Worm (Caenorhabditis elegans) whole organism, late embryonic: Measurements from ENCODE around the gene hot-8.

ENCODE experiments used
- C38D4.7 ChIP-seq: fragments of 200-800 bp; sonication (Bioruptor generic); optimal IDR thresholded peaks from 2 replicates; lab custom pipeline; 2018; ENCODE audit warnings: mild to moderate bottlenecking, missing genetic modification characterization, moderate library complexity, missing compliant biosample characterization
- K02D7.2 ChIP-seq: sonication (generic microtip); optimal IDR thresholded peaks from 2 replicates; lab custom pipeline; 2017; ENCODE audit warnings: mild to moderate bottlenecking, missing genetic modification characterization, missing compliant biosample characterization
- K09A11.1 ChIP-seq: sonication (generic microtip); optimal IDR thresholded peaks from 2 replicates; lab custom pipeline; 2017; ENCODE audit warnings: antibody characterized with exemption, mild to moderate bottlenecking, missing genetic modification characterization, missing compliant biosample characterization; ENCODE audit not compliant: insufficient read depth
- T23F11.4 ChIP-seq: fragments of 200-800 bp; sonication (Bioruptor generic); optimal IDR thresholded peaks from 2 replicates; lab custom pipeline; 2018; ENCODE audit warnings: mild to moderate bottlenecking, missing genetic modification characterization, missing compliant biosample characterization
- Y22D7AL.16 ChIP-seq: sonication (generic microtip); optimal IDR thresholded peaks from 2 replicates; lab custom pipeline; 2016; ENCODE audit warnings: missing genetic modification characterization, missing compliant biosample characterization
- ahr-1 ChIP-seq: sonication (generic microtip); optimal IDR thresholded peaks from 2 replicates; lab custom pipeline; 2016; ENCODE audit warnings: missing genetic modification characterization, missing compliant biosample characterization
- ama-1 ChIP-seq: fragments of 150-350 bp; optimal IDR thresholded peaks from 2 replicates; lab custom pipeline; 2014
- ceh-2 ChIP-seq: sonication (generic microtip); optimal IDR thresholded peaks from 2 replicates; lab custom pipeline; 2016; ENCODE audit warnings: missing genotype, missing genetic modification characterization, missing compliant biosample characterization
- ceh-22 ChIP-seq: sonication (generic microtip); optimal IDR thresholded peaks from 2 replicates; lab custom pipeline; 2017; ENCODE audit warnings: missing biosample characterization, missing genetic modification characterization
- ceh-30 ChIP-seq: fragments of 150-350 bp; optimal IDR thresholded peaks from 2 replicates; lab custom pipeline; 2014; ENCODE audit warnings: missing biosample characterization, missing genetic modification characterization
- ceh-31 ChIP-seq: sonication (generic microtip); optimal IDR thresholded peaks from 2 replicates; lab custom pipeline; 2016; ENCODE audit warnings: missing genetic modification characterization, missing compliant biosample characterization
- ceh-45 ChIP-seq: fragments of 200-800 bp; sonication (Bioruptor generic); IDR thresholded peaks from 2 replicates; pipeline ENCODE4 v1.3.6; 2022; ENCODE audit warnings: missing genetic modification reagents, missing genetic modification characterization, missing compliant biosample characterization
- ceh-6 ChIP-seq: fragments of 200-800 bp; sonication (Bioruptor generic); optimal IDR thresholded peaks from 2 replicates; lab custom pipeline; 2018; ENCODE audit warnings: mild to moderate bottlenecking, missing genetic modification characterization, missing compliant biosample characterization
- che-1 ChIP-seq: sonication (generic microtip); optimal IDR thresholded peaks from 2 replicates; lab custom pipeline; 2016; ENCODE audit warnings: mild to moderate bottlenecking, missing genetic modification characterization, missing compliant biosample characterization
- dmd-4 ChIP-seq: sonication (generic microtip); optimal IDR thresholded peaks from 2 replicates; lab custom pipeline; 2016; ENCODE audit warnings: borderline replicate concordance, missing genetic modification characterization, missing compliant biosample characterization
- dve-1 ChIP-seq: sonication (generic microtip); optimal IDR thresholded peaks from 2 replicates; lab custom pipeline; 2017; ENCODE audit warnings: antibody characterized with exemption, mild to moderate bottlenecking, missing genetic modification characterization, missing compliant biosample characterization
- elt-2 ChIP-seq: sonication (generic microtip); optimal IDR thresholded peaks from 2 replicates; lab custom pipeline; 2016; ENCODE audit warnings: missing genetic modification reagents, missing genetic modification characterization, missing compliant biosample characterization
- fax-1 ChIP-seq: sonication (generic microtip); optimal IDR thresholded peaks from 2 replicates; lab custom pipeline; 2016; ENCODE audit warnings: missing genotype, missing genetic modification characterization, missing compliant biosample characterization
- fkh-10 ChIP-seq: fragments of 150-350 bp; optimal IDR thresholded peaks from 2 replicates; lab custom pipeline; 2014; ENCODE audit warnings: missing biosample characterization, missing genetic modification reagents, missing genetic modification characterization
- fkh-6 ChIP-seq: sonication (generic microtip); optimal IDR thresholded peaks from 2 replicates; lab custom pipeline; 2016; ENCODE audit warnings: missing genetic modification characterization, missing compliant biosample characterization
- gmeb-2 ChIP-seq: sonication (generic microtip); optimal IDR thresholded peaks from 2 replicates; lab custom pipeline; 2016; ENCODE audit warnings: missing genetic modification characterization, inconsistent platforms, missing compliant biosample characterization
- hlh-15 ChIP-seq: sonication (generic microtip); optimal IDR thresholded peaks from 2 replicates; lab custom pipeline; 2016; ENCODE audit warnings: missing genetic modification characterization, missing compliant biosample characterization
- hlh-6 ChIP-seq: sonication (generic microtip); optimal IDR thresholded peaks from 2 replicates; lab custom pipeline; 2016; ENCODE audit warnings: missing genotype, missing genetic modification characterization, missing compliant biosample characterization
- hlh-8 ChIP-seq: sonication (generic microtip); optimal IDR thresholded peaks from 2 replicates; lab custom pipeline; 2016; ENCODE audit warnings: missing genotype, missing genetic modification characterization, missing compliant biosample characterization
- lim-6 ChIP-seq: sonication (generic microtip); optimal IDR thresholded peaks from 2 replicates; lab custom pipeline; 2016; ENCODE audit warnings: missing genetic modification characterization, missing compliant biosample characterization
- lin-11 ChIP-seq: fragments of 200-800 bp; sonication (Bioruptor generic); optimal IDR thresholded peaks from 2 replicates; lab custom pipeline; 2018; ENCODE audit warnings: mild to moderate bottlenecking, missing genetic modification characterization, missing compliant biosample characterization
- madf-2 ChIP-seq: sonication (generic microtip); optimal IDR thresholded peaks from 2 replicates; lab custom pipeline; 2017; ENCODE audit warnings: missing genetic modification characterization, missing compliant biosample characterization
- mec-3 ChIP-seq: sonication (generic microtip); optimal IDR thresholded peaks from 2 replicates; lab custom pipeline; 2016; ENCODE audit warnings: borderline replicate concordance, missing genetic modification characterization, missing compliant biosample characterization
- nfya-1 ChIP-seq: sonication (generic microtip); optimal IDR thresholded peaks from 2 replicates; lab custom pipeline; 2017; ENCODE audit warnings: missing genetic modification characterization, mild to moderate bottlenecking, missing compliant biosample characterization, antibody characterized with exemption, moderate library complexity
- nhr-11 ChIP-seq: fragments of 150-350 bp; optimal IDR thresholded peaks from 2 replicates; lab custom pipeline; 2014; ENCODE audit warnings: missing biosample characterization, missing genetic modification characterization
- npax-4 ChIP-seq: sonication (generic microtip); optimal IDR thresholded peaks from 2 replicates; lab custom pipeline; 2016; ENCODE audit warnings: missing genetic modification characterization, missing compliant biosample characterization
- pax-1 ChIP-seq: fragments of 150-350 bp; optimal IDR thresholded peaks from 2 replicates; lab custom pipeline; 2014; ENCODE audit warnings: missing biosample characterization, missing genetic modification characterization
- pha-2 ChIP-seq: sonication (generic microtip); optimal IDR thresholded peaks from 2 replicates; lab custom pipeline; 2017; ENCODE audit warnings: mild to moderate bottlenecking, missing genetic modification characterization, missing compliant biosample characterization
- pha-4 ChIP-seq: fragments of 150-350 bp; optimal IDR thresholded peaks from 2 replicates; lab custom pipeline; 2018; ENCODE audit warnings: missing biosample characterization, missing genetic modification reagents, missing genetic modification characterization
- pqm-1 ChIP-seq: sonication (generic microtip); optimal IDR thresholded peaks from 2 replicates; lab custom pipeline; 2016; ENCODE audit warnings: missing genetic modification characterization, missing compliant biosample characterization
- pros-1 ChIP-seq: fragments of 150-350 bp; optimal IDR thresholded peaks from 2 replicates; lab custom pipeline; 2014; ENCODE audit warnings: missing biosample characterization, missing genetic modification reagents, missing genetic modification characterization
- ref-2 ChIP-seq: sonication (generic microtip); optimal IDR thresholded peaks from 2 replicates; lab custom pipeline; 2016; ENCODE audit warnings: missing genetic modification characterization, missing compliant biosample characterization
- sdc-2 ChIP-seq: sonication (generic microtip); optimal IDR thresholded peaks from 2 replicates; lab custom pipeline; 2016; ENCODE audit warnings: missing genotype, missing genetic modification characterization, missing compliant biosample characterization
- tbx-2 ChIP-seq: sonication (generic microtip); optimal IDR thresholded peaks from 2 replicates; lab custom pipeline; 2016; ENCODE audit warnings: missing genetic modification characterization, missing compliant biosample characterization
- ttx-3 ChIP-seq: sonication (generic microtip); optimal IDR thresholded peaks from 2 replicates; lab custom pipeline; 2016; ENCODE audit warnings: missing genetic modification reagents, missing genetic modification characterization, missing compliant biosample characterization
- unc-3 ChIP-seq, 2 experiments: fragments of 200-800 bp in 1 of 2; sonication (Bioruptor generic) in 1 of 2; sonication (generic microtip) in 1 of 2; conservative IDR thresholded peaks in 1 of 2; optimal IDR thresholded peaks in 1 of 2; 2 replicates each; pipeline versions ENCODE4 v1.3.6 to Lab custom; 2016 to 2022; ENCODE audit warnings: missing compliant biosample characterization in 2 of 2, missing genetic modification characterization in 2 of 2, missing genetic modification reagents in 1 of 2
- unc-42 ChIP-seq: sonication (generic microtip); optimal IDR thresholded peaks from 2 replicates; lab custom pipeline; 2016; ENCODE audit warnings: missing genotype, missing genetic modification characterization, missing compliant biosample characterization
- unc-86 ChIP-seq: sonication (generic microtip); optimal IDR thresholded peaks from 2 replicates; lab custom pipeline; 2016; ENCODE audit warnings: missing genetic modification characterization, missing compliant biosample characterization
- ztf-16 ChIP-seq: sonication (generic microtip); optimal IDR thresholded peaks from 2 replicates; lab custom pipeline; 2017; ENCODE audit warnings: missing genetic modification characterization, missing compliant biosample characterization

Gene hot-8

ce11 chrX:1192848-1193247, 12.8 kb downstream of the hot-8 start, which contains the start of gene T13G4.1:
TSS of gene T13G4.1 (plus strand) at chrX:1193148.
- no peak for TF ChIP-seq nhr-11 (tag; lab: Kevin White, UChicago)
- TF ChIP-seq pqm-1 (tag; lab: Kevin White, UChicago): no peak
- TF ChIP-seq ahr-1 (tag; lab: Kevin White, UChicago): no peak
- TF ChIP-seq madf-2: no peak
- TF ChIP-seq lim-6 (tag; lab: Kevin White, UChicago): no peak
- no peak for TF ChIP-seq ama-1 (lab: Kevin White, UChicago)
- no peak for TF ChIP-seq pros-1
- TF ChIP-seq tbx-2 (tag; lab: Kevin White, UChicago): no peak
- no peak for TF ChIP-seq mec-3 (tag; lab: Kevin White, UChicago)
- no peak for TF ChIP-seq unc-42
- no peak for TF ChIP-seq K09A11.1 (tag; lab: Kevin White, UChicago)

- TF ChIP-seq mec-3 (tag; lab: Kevin White, UChicago): peak; percentile 8
- TF ChIP-seq ztf-16 (tag; lab: Kevin White, UChicago): no peak
These were observed 22.6 kb downstream of the hot-8 start for ce11 chrX:1202638-1203037.

ce11 chrX:1206029-1206428, 25.9 kb downstream of the hot-8 start, which contains the start of gene T13G4.7:
TSS of gene T13G4.7 (minus strand) at chrX:1206129.
- TF ChIP-seq hlh-15 (tag; lab: Kevin White, UChicago) (no peak), npax-4 (tag; lab: Kevin White, UChicago) (no peak), fax-1 (tag; lab: Kevin White, UChicago) (no peak), ceh-2 (tag; lab: Kevin White, UChicago) (no peak), lin-11 (no peak), hlh-8 (tag; lab: Kevin White, UChicago) (no peak), ref-2 (tag; lab: Kevin White, UChicago) (no peak), ceh-22 (no peak), T23F11.4 (GFP tag; lab: Kevin White, UChicago) (no peak), ceh-6 (no peak), lim-6 (tag; lab: Kevin White, UChicago) (no peak), fkh-10 (GFP tag; lab: Kevin White, UChicago) (no peak), ceh-31 (tag; lab: Kevin White, UChicago) (no peak), mec-3 (tag; lab: Kevin White, UChicago) (no peak), dve-1 (tag; lab: Kevin White, UChicago) (no peak), C38D4.7 (GFP tag; lab: Kevin White, UChicago) (no peak)

- TF ChIP-seq madf-2 (no peak), fkh-6 (tag; lab: Kevin White, UChicago) (no peak), ttx-3 (tag; lab: Kevin White, UChicago) (no peak), pha-2 (no peak)
These were observed 27.8 kb downstream of the hot-8 start for ce11 chrX:1207915-1208314.

- TF ChIP-seq ztf-16 (tag; lab: Kevin White, UChicago) (no peak), che-1 (tag; lab: Kevin White, UChicago) (no peak), sdc-2 (no peak), elt-2 (tag; lab: Kevin White, UChicago) (no peak)
These were observed 29.0 kb downstream of the hot-8 start, which contains the start of gene C46H3.1 for ce11 chrX:1209096-1209495. TSS of gene C46H3.1 (plus strand) at chrX:1209396.

- no peak for TF ChIP-seq pax-1
- no peak for TF ChIP-seq nfya-1 (tag; lab: Kevin White, UChicago)
- no peak for TF ChIP-seq unc-3 (GFP tag; conservative IDR thresholded peaks at IDR 0.05; lab: Robert Waterston, UW)
- TF ChIP-seq unc-3 (tag; optimal IDR thresholded peaks at IDR 0.05; lab: Kevin White, UChicago): no peak
- TF ChIP-seq hlh-6: no peak
- TF ChIP-seq ttx-3 (tag; lab: Kevin White, UChicago): no peak
- no peak for TF ChIP-seq ama-1 (lab: Kevin White, UChicago)
- no peak for TF ChIP-seq ceh-30 (tag; lab: Kevin White, UChicago)
- TF ChIP-seq dmd-4 (tag; lab: Kevin White, UChicago): no peak
- no peak for TF ChIP-seq Y22D7AL.16
- no peak for TF ChIP-seq K02D7.2 (tag; lab: Kevin White, UChicago)
- no peak for TF ChIP-seq gmeb-2 (tag; lab: Kevin White, UChicago)
- TF ChIP-seq pha-4: no peak
- no peak for TF ChIP-seq unc-42
- no peak for TF ChIP-seq elt-2 (tag; lab: Kevin White, UChicago)
- TF ChIP-seq unc-86 (tag; lab: Kevin White, UChicago): no peak
- TF ChIP-seq ceh-45 (GFP tag; lab: Robert Waterston, UW): no peak
- TF ChIP-seq lin-11: no peak
These were observed 33.1 kb downstream of the hot-8 start for ce11 chrX:1213136-1213535.
